Fruit fly (Drosophila melanogaster) whole organism, pupa: ENCODE measurements around the gene CG7016.

Experiments
- CG13204 ChIP-seq: fragments of 200-800 bp; sonication (Bioruptor generic); optimal IDR thresholded peaks from 2 replicates; lab custom pipeline; 2018; ENCODE audit warnings: missing biosample characterization, mild to moderate bottlenecking, missing genetic modification characterization, moderate library complexity
- CG15710 ChIP-seq: fragments of 200-800 bp; sonication (Bioruptor generic); optimal IDR thresholded peaks from 2 replicates; lab custom pipeline; 2018; ENCODE audit warnings: missing biosample characterization, mild to moderate bottlenecking, missing genetic modification characterization, moderate library complexity
- CG17806 ChIP-seq: fragments of 200-800 bp; sonication (Bioruptor generic); optimal IDR thresholded peaks from 2 replicates; lab custom pipeline; 2018; ENCODE audit warnings: missing biosample characterization, mild to moderate bottlenecking, missing genetic modification characterization, moderate library complexity
- CG32121 ChIP-seq: fragments of 200-800 bp; sonication (Bioruptor generic); IDR thresholded peaks from 2 replicates; pipeline ENCODE4 v1.3.6; 2022; ENCODE audit warnings: missing biosample characterization, missing genetic modification characterization
- CG4496 ChIP-seq: fragments of 200-800 bp; sonication (Bioruptor generic); IDR thresholded peaks from 3 replicates; pipeline ENCODE4 v1.3.6; 2022; ENCODE audit warnings: missing biosample characterization, missing genetic modification characterization
- CG9948 ChIP-seq: fragments of 200-800 bp; sonication (Bioruptor generic); optimal IDR thresholded peaks from 2 replicates; lab custom pipeline; 2018; ENCODE audit warnings: missing biosample characterization, mild to moderate bottlenecking, missing genetic modification characterization, moderate library complexity
- EcR ChIP-seq: fragments of 200-800 bp; sonication (Bioruptor generic); optimal IDR thresholded peaks from 3 replicates; lab custom pipeline; 2019; ENCODE audit warnings: missing biosample characterization, missing genetic modification characterization, mild to moderate bottlenecking, moderate library complexity, missing genetic modification reagents
- Pif1A ChIP-seq: fragments of 200-800 bp; sonication (Bioruptor generic); optimal IDR thresholded peaks from 3 replicates; lab custom pipeline; 2016; ENCODE audit warnings: missing biosample characterization, missing genetic modification characterization
- Snoo ChIP-seq: fragments of 200-800 bp; sonication (Bioruptor generic); optimal IDR thresholded peaks from 3 replicates; lab custom pipeline; 2017; ENCODE audit warnings: missing biosample characterization, mild to moderate bottlenecking, missing genetic modification characterization, inconsistent platforms
- rn ChIP-seq: fragments of 200-800 bp; sonication (Bioruptor generic); IDR thresholded peaks from 2 replicates; pipeline ENCODE4 v1.3.6; 2022; ENCODE audit warnings: missing biosample characterization, missing genetic modification characterization

DNA sequence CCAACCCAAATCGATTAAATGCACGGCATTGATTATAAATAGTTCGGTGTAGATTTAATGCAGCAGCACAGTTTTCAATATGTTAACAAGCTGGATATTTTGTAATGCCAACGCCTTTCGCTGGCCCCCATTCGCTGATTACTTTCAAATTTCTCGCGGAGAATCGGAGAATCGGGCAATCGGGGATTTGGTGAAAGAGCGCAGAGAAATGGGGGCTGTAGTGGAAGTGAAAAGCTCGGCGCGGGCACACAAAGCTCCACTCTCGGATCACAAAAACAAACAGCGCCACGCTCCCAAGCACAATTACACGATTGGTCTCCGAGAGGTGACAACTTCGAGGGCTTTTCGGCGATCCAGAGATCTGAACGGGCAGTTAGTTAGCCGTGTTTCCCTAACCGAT lies 21.1 kb upstream of the CG7016 start, which contains the start of gene Esp:
- TF ChIP-seq Pif1A (GFP tag; lab: Kevin White, UChicago) (no peak), CG32121 (GFP tag; lab: Robert Waterston, UW) (no peak), CG17806 (tag; lab: Kevin White, UChicago) (no peak), CG13204 (GFP tag; lab: Kevin White, UChicago) (no peak), rn (no peak), EcR (GFP tag; lab: Kevin White, UChicago) (no peak), Snoo (tag; lab: Kevin White, UChicago) (no peak), CG9948 (tag; lab: Kevin White, UChicago) (no peak), CG15710 (no peak), CG4496 (GFP tag; lab: Robert Waterston, UW) (no peak)
